Worm (Caenorhabditis elegans) whole organism, midembryonic: ENCODE data around the gene D2096.9.

ENCODE experiments used
- T22C8.4 ChIP-seq: fragments of 200-800 bp; sonication (Bioruptor generic); IDR thresholded peaks from 2 replicates; pipeline ENCODE4 v1.3.6; 2022; ENCODE audit warnings: missing genetic modification characterization, missing compliant biosample characterization
- cog-1 ChIP-seq: sonication (generic microtip); optimal IDR thresholded peaks from 2 replicates; lab custom pipeline; 2016; ENCODE audit warnings: missing genetic modification characterization, missing compliant biosample characterization
- flt-1 ChIP-seq: fragments of 200-800 bp; sonication (Bioruptor generic); IDR thresholded peaks from 2 replicates; pipeline ENCODE4 v1.3.6; 2022; ENCODE audit warnings: missing genetic modification characterization, missing compliant biosample characterization
- ref-1 ChIP-seq: fragments of 200-800 bp; sonication (Bioruptor generic); conservative IDR thresholded peaks from 2 replicates; pipeline ENCODE4 v1.3.6; 2022; ENCODE audit warnings: missing genetic modification reagents, missing genetic modification characterization, missing compliant biosample characterization
- tab-1 ChIP-seq: fragments of 200-800 bp; sonication (Bioruptor generic); IDR thresholded peaks from 2 replicates; pipeline ENCODE4 v1.3.6; 2022; ENCODE audit warnings: missing genetic modification characterization, missing compliant biosample characterization

ce11 chrIV:8333554-8333953, 49.0 kb downstream of the D2096.9 start:
- TF ChIP-seq flt-1 (GFP tag; lab: Robert Waterston, UW) (no peak), ref-1 (GFP tag; lab: Robert Waterston, UW) (no peak), tab-1 (GFP tag; lab: Robert Waterston, UW) (no peak), T22C8.4 (GFP tag; lab: Robert Waterston, UW) (no peak), cog-1 (tag; lab: Kevin White, UChicago) (no peak)
